Worm (Caenorhabditis elegans): ENCODE measurements around the gene grl-23.

The grl-23 gene

DNA sequence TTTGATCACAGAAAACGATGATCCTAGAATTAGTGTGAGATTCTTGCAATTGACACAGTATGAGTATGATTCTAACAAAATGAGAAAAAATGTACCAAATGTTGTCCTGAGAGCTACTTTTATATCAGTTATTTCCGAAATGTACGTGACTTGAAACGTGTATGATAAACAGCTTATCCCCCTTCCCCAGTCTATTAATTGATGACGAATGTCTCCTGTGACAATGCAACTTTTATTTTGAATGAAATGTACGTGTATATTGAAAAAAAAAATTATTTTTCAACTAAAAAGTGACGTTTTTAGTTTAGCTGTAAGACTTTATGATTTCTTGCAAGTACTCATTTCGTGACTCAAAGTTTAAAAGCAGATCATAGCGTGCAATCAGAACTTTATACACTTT is 6.4 kb downstream of the grl-23 start:
- TF ChIP-seq fkh-8 (tag; optimal IDR thresholded peaks at IDR 0.05) (peak; percentile 42), Y116A8C.19 (tag; optimal IDR thresholded peaks at IDR 0.05; ENCODE audit: borderline replicate concordance) (no peak), fkh-4 (tag; optimal IDR thresholded peaks at IDR 0.05; ENCODE audit: borderline replicate concordance) (no peak), dsc-1 (tag; optimal IDR thresholded peaks at IDR 0.05) (peak; percentile 69), pax-3 (tag; optimal IDR thresholded peaks at IDR 0.05) (peak; percentile 60)

DNA sequence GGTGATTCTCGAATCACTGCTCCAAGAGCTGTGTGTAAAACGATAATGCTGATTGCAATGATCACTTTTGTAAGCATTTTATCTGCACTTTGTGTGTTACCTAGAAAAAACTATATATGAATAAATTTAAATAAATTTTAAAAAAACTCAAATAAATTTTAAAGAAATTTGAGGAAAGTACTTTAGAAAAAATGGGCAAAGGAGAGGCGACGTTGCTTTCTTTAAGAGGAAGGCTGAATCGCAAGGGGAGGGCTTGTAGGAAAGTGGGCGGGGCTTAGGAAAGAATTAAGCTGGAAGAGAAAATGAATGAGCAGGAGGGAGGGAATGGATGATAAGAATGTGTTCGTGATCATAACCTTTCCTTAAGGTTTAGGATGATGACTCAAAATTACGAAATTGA is 8.8 kb downstream of the grl-23 start, which contains the start of gene E02A10.4:
Gene E02A10.4, minus strand, starts transcription at position 101 of the 400 bp plus-strand sequence.
- TF ChIP-seq nhr-77 (tag; optimal IDR thresholded peaks at IDR 0.05) = no peak
- no peak for TF ChIP-seq lir-3 (tag; optimal IDR thresholded peaks at IDR 0.05; ENCODE audit: poor library complexity)
- TF ChIP-seq F16B12.6 (tag; optimal IDR thresholded peaks at IDR 0.05) = no peak
- TF ChIP-seq ceh-63 (GFP tag; optimal IDR thresholded peaks at IDR 0.05) = no peak

DNA sequence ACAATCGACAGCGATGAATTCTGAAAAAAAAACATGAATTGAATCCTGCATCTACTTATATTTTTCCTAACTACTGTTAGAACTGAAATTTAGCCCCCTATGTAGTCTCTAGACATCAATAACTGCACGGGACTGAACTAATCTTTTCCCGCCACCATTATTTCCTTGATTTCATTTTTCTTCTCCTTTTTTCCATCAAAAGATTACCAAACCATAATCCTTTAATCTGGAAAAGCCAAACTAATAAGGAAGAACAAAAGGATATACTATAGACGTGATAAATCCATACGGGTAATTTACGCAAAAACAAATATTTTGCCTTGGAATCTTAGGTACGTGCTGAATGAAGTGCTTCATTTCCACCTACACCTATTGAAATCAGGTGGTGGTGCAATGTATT is 9.4 kb downstream of the grl-23 start:
- TF ChIP-seq unc-30 (tag; optimal IDR thresholded peaks at IDR 0.05) (no peak), ces-1 (GFP tag; optimal IDR thresholded peaks at IDR 0.05) (no peak), pax-3 (tag; optimal IDR thresholded peaks at IDR 0.05) (peak; percentile 68), sox-4 (tag; optimal IDR thresholded peaks at IDR 0.05) (peak; percentile 33), dsc-1 (tag; optimal IDR thresholded peaks at IDR 0.05) (peak; percentile 80)

DNA sequence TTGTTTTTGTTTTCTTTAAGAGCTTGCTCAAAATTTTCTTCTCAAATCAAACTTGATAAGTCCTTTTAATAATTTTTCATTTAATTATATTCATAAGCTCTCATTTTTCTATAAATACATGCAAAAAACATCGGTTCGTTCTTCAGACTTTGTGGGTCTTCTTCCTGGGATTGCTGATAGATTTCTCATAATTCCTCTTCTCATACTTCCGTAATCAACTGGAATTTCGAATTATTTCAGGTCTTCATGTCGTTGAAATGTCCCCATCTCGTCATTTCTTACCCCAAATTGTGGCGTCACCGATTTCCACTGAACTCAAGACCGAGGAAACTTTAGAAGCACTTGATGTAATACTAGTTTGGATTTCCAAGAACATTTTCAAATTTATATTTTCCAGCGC is 11.8 kb downstream of the grl-23 start:
- TF ChIP-seq fkh-4 (tag; optimal IDR thresholded peaks at IDR 0.05; ENCODE audit: borderline replicate concordance) (no peak), fkh-8 (tag; optimal IDR thresholded peaks at IDR 0.05) (peak; percentile 31), ceh-63 (GFP tag; optimal IDR thresholded peaks at IDR 0.05) (no peak), nhr-11 (tag; optimal IDR thresholded peaks at IDR 0.05) (no peak), mef-2 (tag; optimal IDR thresholded peaks at IDR 0.05) (no peak), snpc-4 (tag; optimal IDR thresholded peaks at IDR 0.05) (no peak), aha-1 (tag; optimal IDR thresholded peaks at IDR 0.05) (no peak), hlh-4 (tag; optimal IDR thresholded peaks at IDR 0.05) (no peak), nhr-47 (tag; optimal IDR thresholded peaks at IDR 0.05) (peak; percentile 10), sox-4 (tag; optimal IDR thresholded peaks at IDR 0.05) (peak; percentile 15), sptf-1 (tag; optimal IDR thresholded peaks at IDR 0.05) (no peak), pax-3 (tag; optimal IDR thresholded peaks at IDR 0.05) (peak; percentile 84), ceh-8 (GFP tag; optimal IDR thresholded peaks at IDR 0.05) (no peak), tlp-1 (tag; optimal IDR thresholded peaks at IDR 0.05) (no peak), lin-35 (GFP tag; optimal IDR thresholded peaks at IDR 0.05) (no peak), ceh-88 (GFP tag; IDR thresholded peaks at IDR 0.05) (no peak), dsc-1 (tag; optimal IDR thresholded peaks at IDR 0.05) (peak; percentile 78), nhr-76 (tag; optimal IDR thresholded peaks at IDR 0.05) (no peak), dpl-1 (GFP tag; optimal IDR thresholded peaks at IDR 0.05) (no peak), lin-13 (GFP tag; optimal IDR thresholded peaks at IDR 0.05) (no peak)

DNA sequence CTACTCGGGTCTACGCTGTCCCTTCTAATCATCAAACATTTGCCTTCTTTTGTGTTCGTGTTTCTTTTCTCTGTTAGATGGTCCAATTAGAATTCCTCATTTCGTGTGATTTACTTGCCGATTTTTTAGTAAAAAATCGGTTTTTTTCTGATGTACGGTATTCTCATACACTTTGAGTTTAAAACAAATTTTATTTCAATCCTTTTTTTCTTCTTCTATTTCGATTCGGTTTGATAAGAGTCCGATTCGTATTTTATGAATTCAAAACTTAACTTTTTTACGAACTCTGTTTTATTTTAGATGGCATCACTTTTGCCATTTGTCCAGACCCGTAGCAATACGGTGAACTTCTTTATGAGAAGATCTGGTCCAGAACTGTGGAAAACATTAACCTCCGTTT is 13.5 kb downstream of the grl-23 start, which contains the start of gene mrps-5:
Gene mrps-5, plus strand, starts transcription at position 301 of the 400 bp plus-strand sequence.
- TF ChIP-seq lir-3 (tag; optimal IDR thresholded peaks at IDR 0.05; ENCODE audit: poor library complexity) (no peak), fkh-10 (GFP tag; optimal IDR thresholded peaks at IDR 0.05) (no peak), Y116A8C.19 (tag; optimal IDR thresholded peaks at IDR 0.05; ENCODE audit: borderline replicate concordance) (no peak), efl-1 (optimal IDR thresholded peaks at IDR 0.05) (no peak), efl-1 (GFP tag; optimal IDR thresholded peaks at IDR 0.05 in 1 of 2) (no peak), ztf-11 (tag; optimal IDR thresholded peaks at IDR 0.05) (no peak), alr-1 (tag; optimal IDR thresholded peaks at IDR 0.05; ENCODE audit: borderline replicate concordance) (no peak), pag-3 (tag; optimal IDR thresholded peaks at IDR 0.05; ENCODE audit: borderline replicate concordance, insufficient read depth) (no peak), rnt-1 (tag; optimal IDR thresholded peaks at IDR 0.05) (no peak), fkh-4 (tag; optimal IDR thresholded peaks at IDR 0.05; ENCODE audit: borderline replicate concordance) (no peak), ceh-90 (tag; optimal IDR thresholded peaks at IDR 0.05) (no peak), nhr-71 (tag; optimal IDR thresholded peaks at IDR 0.05) (no peak)
